Fruit fly (Drosophila melanogaster) whole organism, prepupa: ENCODE measurements around the gene CG7091.

Experiments
- CG16779 ChIP-seq: fragments of 200-800 bp; sonication (Bioruptor generic); optimal IDR thresholded peaks from 3 replicates; lab custom pipeline; 2017; ENCODE audit warnings: missing biosample characterization, mild to moderate bottlenecking, missing genetic modification characterization
- CG6792 ChIP-seq: fragments of 200-800 bp; sonication (Bioruptor generic); optimal IDR thresholded peaks from 3 replicates; lab custom pipeline; 2016; ENCODE audit warnings: missing biosample characterization, missing genetic modification characterization
- Gug ChIP-seq: fragments of 200-800 bp; sonication (Bioruptor generic); IDR thresholded peaks from 2 replicates; pipeline ENCODE4 v1.3.6; 2022; ENCODE audit warnings: missing biosample characterization, missing genetic modification characterization
- Met ChIP-seq: fragments of 200-800 bp; sonication (Bioruptor generic); optimal IDR thresholded peaks from 3 replicates; lab custom pipeline; 2016; ENCODE audit warnings: missing biosample characterization, missing genetic modification characterization
- Smox ChIP-seq: fragments of 200-800 bp; sonication (Bioruptor generic); optimal IDR thresholded peaks from 3 replicates; lab custom pipeline; 2016; ENCODE audit warnings: missing biosample characterization, missing genetic modification characterization
- acj6 ChIP-seq: fragments of 200-800 bp; sonication (Bioruptor generic); optimal IDR thresholded peaks from 3 replicates; lab custom pipeline; 2016; ENCODE audit warnings: missing biosample characterization, missing genetic modification characterization
- dac ChIP-seq: fragments of 200-800 bp; sonication (Bioruptor generic); optimal IDR thresholded peaks from 2 replicates; lab custom pipeline; 2017; ENCODE audit warnings: missing biosample characterization, mild to moderate bottlenecking, missing genetic modification characterization

- no peak for TF ChIP-seq Gug
- TF ChIP-seq CG16779 (tag; lab: Kevin White, UChicago), result no peak
- TF ChIP-seq dac (GFP tag; lab: Kevin White, UChicago), result no peak
- TF ChIP-seq CG6792 (GFP tag; lab: Kevin White, UChicago), result no peak
- no peak for TF ChIP-seq acj6 (GFP tag; lab: Kevin White, UChicago)
- no peak for TF ChIP-seq Met (GFP tag; lab: Kevin White, UChicago)
- no peak for TF ChIP-seq Smox
Observed at dm6 chr3R:12964043-12964442, 13.8 kb upstream of the CG7091 start.
